Fruit fly (Drosophila melanogaster) whole organism, embryonic: ENCODE data around the gene yl.

ENCODE experiments used
- Asciz ChIP-seq: fragments of 200-800 bp; sonication (Bioruptor generic); optimal IDR thresholded peaks from 2 replicates; lab custom pipeline; 2017; ENCODE audit warnings: missing biosample characterization, mild to moderate bottlenecking, missing genetic modification characterization, missing genetic modification reagents
- Bgb ChIP-seq: fragments of 200-800 bp; sonication (Bioruptor generic); IDR thresholded peaks from 2 replicates; pipeline ENCODE4 v1.3.6; 2022; ENCODE audit warnings: missing biosample characterization, missing genetic modification characterization; ENCODE audit not compliant: partially characterized antibody
- CG10267 ChIP-seq: fragments of 200-800 bp; sonication (Bioruptor generic); optimal IDR thresholded peaks from 2 replicates; lab custom pipeline; 2018; ENCODE audit warnings: missing biosample characterization, mild to moderate bottlenecking, missing genetic modification characterization, moderate library complexity
- CG10654 ChIP-seq: fragments of 200-800 bp; sonication (Bioruptor generic); optimal IDR thresholded peaks from 2 replicates; lab custom pipeline; 2016; ENCODE audit warnings: missing biosample characterization, missing genetic modification characterization
- CG11504 ChIP-seq: fragments of 200-800 bp; sonication (Bioruptor generic); optimal IDR thresholded peaks from 3 replicates; lab custom pipeline; 2019; ENCODE audit warnings: missing biosample characterization, mild to moderate bottlenecking, missing genetic modification characterization, moderate library complexity
- CG11696 ChIP-seq: fragments of 200-800 bp; sonication (Bioruptor generic); IDR thresholded peaks from 2 replicates; pipeline ENCODE4 v1.3.6; 2022; ENCODE audit warnings: missing biosample characterization, missing genetic modification characterization
- CG13287 ChIP-seq: fragments of 200-800 bp; sonication (Bioruptor generic); IDR thresholded peaks from 2 replicates; pipeline ENCODE4 v1.3.6; 2022; ENCODE audit warnings: missing biosample characterization, missing genetic modification characterization; ENCODE audit not compliant: partially characterized antibody
- CG1602 ChIP-seq: fragments of 200-800 bp; sonication (Bioruptor generic); optimal IDR thresholded peaks from 3 replicates; lab custom pipeline; 2016; ENCODE audit warnings: missing biosample characterization, missing genetic modification characterization
- CG17361 ChIP-seq: fragments of 200-800 bp; sonication (Bioruptor generic); IDR thresholded peaks from 3 replicates; pipeline ENCODE4 v1.3.6; 2022; ENCODE audit warnings: missing biosample characterization, missing genetic modification characterization
- CG18262 ChIP-seq: fragments of 200-800 bp; optimal IDR thresholded peaks from 3 replicates; lab custom pipeline; 2019; ENCODE audit warnings: missing biosample characterization, mild to moderate bottlenecking, missing genetic modification characterization, moderate library complexity
- CG18619 ChIP-seq: fragments of 200-800 bp; sonication (Bioruptor generic); optimal IDR thresholded peaks from 3 replicates; lab custom pipeline; 2017; ENCODE audit warnings: missing biosample characterization, mild to moderate bottlenecking, missing genetic modification characterization
- CG2199 ChIP-seq: fragments of 200-800 bp; sonication (Bioruptor generic); IDR thresholded peaks from 3 replicates; pipeline ENCODE4 v1.3.6; 2022; ENCODE audit warnings: missing biosample characterization, missing genetic modification characterization
- CG2678 ChIP-seq: fragments of 200-800 bp; sonication (Bioruptor generic); optimal IDR thresholded peaks from 3 replicates; lab custom pipeline; 2019; ENCODE audit warnings: missing biosample characterization, mild to moderate bottlenecking, missing genetic modification characterization, moderate library complexity
- CG30403 ChIP-seq: fragments of 200-800 bp; sonication (Bioruptor generic); optimal IDR thresholded peaks from 3 replicates; lab custom pipeline; 2016; ENCODE audit warnings: missing biosample characterization, missing genetic modification characterization
- CG30431 ChIP-seq: fragments of 200-800 bp; sonication (Bioruptor generic); optimal IDR thresholded peaks from 2 replicates; lab custom pipeline; 2017; ENCODE audit warnings: missing biosample characterization, missing genetic modification characterization
- CG31441 ChIP-seq: fragments of 200-800 bp; sonication (Bioruptor generic); IDR thresholded peaks from 2 replicates; pipeline ENCODE4 v1.3.6; 2022; ENCODE audit warnings: missing biosample characterization, missing genetic modification characterization
- CG4854 ChIP-seq: fragments of 200-800 bp; sonication (Bioruptor generic); optimal IDR thresholded peaks from 2 replicates; lab custom pipeline; 2016; ENCODE audit warnings: missing biosample characterization, missing genetic modification characterization, inconsistent platforms
- CG7556 ChIP-seq: fragments of 200-800 bp; sonication (Bioruptor generic); optimal IDR thresholded peaks from 2 replicates; lab custom pipeline; 2017; ENCODE audit warnings: missing biosample characterization, mild to moderate bottlenecking, missing genetic modification characterization
- CG7963 ChIP-seq: fragments of 200-800 bp; sonication (Bioruptor generic); IDR thresholded peaks from 3 replicates; pipeline ENCODE4 v1.3.6; 2022; ENCODE audit warnings: missing biosample characterization, missing genetic modification characterization; ENCODE audit not compliant: partially characterized antibody
- CG8765 ChIP-seq: fragments of 200-800 bp; sonication (Bioruptor generic); IDR thresholded peaks from 2 replicates; pipeline ENCODE4 v1.3.6; 2022; ENCODE audit warnings: missing biosample characterization, missing genetic modification characterization
- CG9932 ChIP-seq: fragments of 200-800 bp; sonication (Bioruptor generic); IDR thresholded peaks from 2 replicates; pipeline ENCODE4 v1.3.6; 2022; ENCODE audit warnings: missing biosample characterization, missing genetic modification characterization
- Dek ChIP-seq: fragments of 200-800 bp; sonication (Bioruptor generic); optimal IDR thresholded peaks from 3 replicates; lab custom pipeline; 2019; ENCODE audit warnings: missing biosample characterization, mild to moderate bottlenecking, missing genetic modification characterization, moderate library complexity
- HLH4C ChIP-seq: fragments of 200-800 bp; sonication (Bioruptor generic); IDR thresholded peaks from 3 replicates; pipeline ENCODE4 v1.3.6; 2022; ENCODE audit warnings: missing biosample characterization, missing genetic modification characterization; ENCODE audit not compliant: partially characterized antibody
- Hsf ChIP-seq: fragments of 200-800 bp; sonication (Bioruptor generic); optimal IDR thresholded peaks from 3 replicates; lab custom pipeline; 2016; ENCODE audit warnings: missing biosample characterization, missing genetic modification characterization
- MESR4 ChIP-seq: fragments of 200-800 bp; sonication (Bioruptor generic); optimal IDR thresholded peaks from 2 replicates; lab custom pipeline; 2018; ENCODE audit warnings: missing biosample characterization, mild to moderate bottlenecking, missing genetic modification characterization, moderate library complexity
- Max ChIP-seq: fragments of 200-800 bp; sonication (Bioruptor generic); optimal IDR thresholded peaks from 2 replicates; lab custom pipeline; 2016; ENCODE audit warnings: missing biosample characterization, mild to moderate bottlenecking, missing genetic modification characterization
- Med ChIP-seq: fragments of 200-800 bp; sonication (Bioruptor generic); peaks from one replicate; lab custom pipeline; 2016; ENCODE audit warnings: missing biosample characterization, missing genetic modification characterization, mild to moderate bottlenecking, inconsistent platforms, moderate library complexity
- NC2α ChIP-seq: fragments of 200-800 bp; sonication (Bioruptor generic); optimal IDR thresholded peaks from 2 replicates; lab custom pipeline; 2016; ENCODE audit warnings: missing biosample characterization, missing genetic modification characterization
- Oli ChIP-seq: fragments of 200-800 bp; sonication (Bioruptor generic); optimal IDR thresholded peaks from 2 replicates; lab custom pipeline; 2018; ENCODE audit warnings: missing biosample characterization, mild to moderate bottlenecking, missing genetic modification characterization, moderate library complexity
- Opbp ChIP-seq: fragments of 200-800 bp; sonication (Bioruptor generic); IDR thresholded peaks from 3 replicates; pipeline ENCODE4 v1.3.6; 2022; ENCODE audit warnings: missing biosample characterization, missing genetic modification characterization; ENCODE audit not compliant: partially characterized antibody
- PHDP ChIP-seq: fragments of 200-800 bp; sonication (Bioruptor generic); optimal IDR thresholded peaks from 3 replicates; lab custom pipeline; 2018; ENCODE audit warnings: missing biosample characterization, mild to moderate bottlenecking, missing genetic modification characterization, moderate library complexity
- Sox102F ChIP-seq: fragments of 200-800 bp; sonication (Bioruptor generic); optimal IDR thresholded peaks from 2 replicates; lab custom pipeline; 2018; ENCODE audit warnings: missing biosample characterization, mild to moderate bottlenecking, missing genetic modification characterization, moderate library complexity
- Spps ChIP-seq: fragments of 200-800 bp; sonication (Bioruptor generic); optimal IDR thresholded peaks from 2 replicates; lab custom pipeline; 2018; ENCODE audit warnings: missing biosample characterization, mild to moderate bottlenecking, missing genetic modification characterization
- Usf ChIP-seq: fragments of 200-800 bp; sonication (Bioruptor generic); optimal IDR thresholded peaks from 2 replicates; lab custom pipeline; 2017; ENCODE audit warnings: missing genotype, missing biosample characterization, missing genetic modification characterization
- ato ChIP-seq: fragments of 200-800 bp; sonication (Bioruptor generic); IDR thresholded peaks from 2 replicates; pipeline ENCODE4 v1.3.6; 2022; ENCODE audit warnings: missing biosample characterization, missing genetic modification characterization; ENCODE audit not compliant: partially characterized antibody
- az2 ChIP-seq: fragments of 200-800 bp; sonication (Bioruptor generic); optimal IDR thresholded peaks from 3 replicates; lab custom pipeline; 2016; ENCODE audit warnings: missing biosample characterization, missing genetic modification characterization
- chinmo ChIP-seq: fragments of 200-800 bp; sonication (Bioruptor generic); IDR thresholded peaks from 4 replicates; pipeline ENCODE4 v1.3.6; 2022; ENCODE audit warnings: missing biosample characterization, missing genetic modification characterization; ENCODE audit not compliant: partially characterized antibody
- emc ChIP-seq: fragments of 200-800 bp; sonication (Bioruptor generic); optimal IDR thresholded peaks from 2 replicates; lab custom pipeline; 2016; ENCODE audit warnings: missing biosample characterization, missing genetic modification characterization
- esg ChIP-seq: fragments of 200-800 bp; sonication (Bioruptor generic); conservative IDR thresholded peaks from 2 replicates; pipeline ENCODE4 v1.3.6; 2022; ENCODE audit warnings: missing biosample characterization, missing genetic modification characterization
- grau ChIP-seq: fragments of 200-800 bp; optimal IDR thresholded peaks from 3 replicates; lab custom pipeline; 2019; ENCODE audit warnings: missing biosample characterization, mild to moderate bottlenecking, missing genetic modification characterization, moderate library complexity
- lab ChIP-seq: fragments of 200-800 bp; sonication (Bioruptor generic); optimal IDR thresholded peaks from 3 replicates; lab custom pipeline; 2017; ENCODE audit warnings: missing biosample characterization, missing genetic modification characterization, mild to moderate bottlenecking, moderate library complexity, missing genetic modification reagents
- pan ChIP-seq, 4 experiments: fragments of >200 bp in 3 of 4; fragments of 200-800 bp in 1 of 4; sonication (Bioruptor generic) in 1 of 4; optimal IDR thresholded peaks in 3 of 4; IDR thresholded peaks in 1 of 4; 2 replicates each; pipeline versions ENCODE4 v1.3.6 to Lab custom; 2017 to 2022; ENCODE audit warnings: missing biosample characterization in 2 of 4, missing genetic modification characterization in 2 of 4, mixed read lengths in 1 of 4
- row ChIP-seq: fragments of 200-800 bp; sonication (Bioruptor generic); IDR thresholded peaks from 3 replicates; pipeline ENCODE4 v1.3.6; 2022; ENCODE audit warnings: missing biosample characterization, missing genetic modification characterization
- sens ChIP-seq: fragments of 200-800 bp; sonication (Bioruptor generic); peaks from one replicate; lab custom pipeline; 2016; ENCODE audit warnings: missing biosample characterization, missing genetic modification characterization
- sqz ChIP-seq: fragments of 200-800 bp; sonication (Bioruptor generic); optimal IDR thresholded peaks from 3 replicates; lab custom pipeline; 2018; ENCODE audit warnings: missing biosample characterization, mild to moderate bottlenecking, missing genetic modification characterization
- tio ChIP-seq: fragments of 200-800 bp; sonication (Bioruptor generic); optimal IDR thresholded peaks from 2 replicates; lab custom pipeline; 2017; ENCODE audit warnings: missing biosample characterization, missing genetic modification characterization, inconsistent platforms
- zf30C ChIP-seq: fragments of 200-800 bp; sonication (Bioruptor generic); optimal IDR thresholded peaks from 3 replicates; lab custom pipeline; 2018; ENCODE audit warnings: missing biosample characterization, mild to moderate bottlenecking, missing genetic modification characterization

The yl gene

DNA sequence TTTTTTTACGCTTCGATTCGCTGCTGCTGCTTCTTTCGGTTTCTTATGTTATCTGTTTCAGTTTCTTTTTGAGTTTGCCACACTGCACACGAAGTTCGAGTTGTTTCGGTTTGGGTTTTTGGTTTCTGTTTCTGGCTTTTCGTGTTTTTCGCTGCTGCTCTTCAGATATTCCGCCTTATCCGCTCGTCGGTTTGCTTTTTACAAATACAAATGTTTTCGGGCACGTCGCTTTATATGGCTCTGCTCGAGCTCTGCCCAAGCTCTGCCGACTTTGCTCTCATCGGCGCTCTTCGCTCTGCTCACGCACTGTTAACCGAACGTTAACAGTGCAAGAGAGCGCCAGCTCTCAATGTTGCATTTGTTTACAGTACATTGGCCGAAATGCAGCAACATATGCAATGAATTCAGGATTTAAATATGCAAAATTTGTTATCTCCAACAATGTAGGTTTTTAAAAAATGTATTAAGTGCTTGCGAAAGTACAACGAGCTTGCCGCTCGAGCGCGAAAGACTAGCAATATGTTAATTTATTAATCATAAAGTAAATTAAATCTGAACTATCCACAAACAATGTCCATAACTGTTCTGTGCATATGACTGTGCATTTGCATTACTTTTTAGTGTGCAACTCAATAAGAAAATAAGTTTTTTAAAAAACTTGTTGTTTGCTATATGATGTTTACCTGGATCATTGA lies 18.4 kb downstream of the yl start (continued):
- TF ChIP-seq CG10654 (GFP tag; lab: Kevin White, UChicago) = no peak
- peak; percentile 79; the same call in 3 of the 4 replicates for TF ChIP-seq chinmo
- TF ChIP-seq Opbp = peak; percentile 45; the same call in 1 of the 3 replicates
- no peak for TF ChIP-seq Usf
- peak; percentile 9 for TF ChIP-seq CG2678
- TF ChIP-seq ato (GFP tag; lab: Robert Waterston, UW) = peak; percentile 9; the same call in 1 of the 2 replicates
- TF ChIP-seq NC2α (GFP tag; lab: Kevin White, UChicago) = peak; percentile 2
- TF ChIP-seq CG30431 = no peak
- TF ChIP-seq CG11696 (GFP tag; lab: Robert Waterston, UW) = no peak
- no peak for TF ChIP-seq pan (optimal IDR thresholded peaks at IDR 0.05; lab: Kevin White, UChicago)
- TF ChIP-seq pan (GFP tag; optimal IDR thresholded peaks at IDR 0.05 in 1 of 2, IDR thresholded peaks at IDR 0.05 in 1 of 2) = no peak
- TF ChIP-seq row (GFP tag; lab: Robert Waterston, UW) = 0 out of 3 replicates have a peak, but pooled peaks have one; percentile 13
- peak; percentile 2 for TF ChIP-seq zf30C (GFP tag; lab: Kevin White, UChicago)
- TF ChIP-seq CG7556 (GFP tag; lab: Kevin White, UChicago) = peak; percentile 3
- TF ChIP-seq Sox102F (GFP tag; lab: Kevin White, UChicago) = peak; percentile 11
- TF ChIP-seq Med = peak; percentile 81
- peak; percentile 12 for TF ChIP-seq grau (tag; lab: Kevin White, UChicago)
- TF ChIP-seq Oli (tag; lab: Kevin White, UChicago) = peak; percentile 25
- TF ChIP-seq Bgb (GFP tag; lab: Robert Waterston, UW) = peak; percentile 24; the same call in 1 of the 2 replicates
- no peak for TF ChIP-seq Spps (tag; lab: Kevin White, UChicago)
- TF ChIP-seq CG9932 (GFP tag; lab: Robert Waterston, UW) = no peak
- TF ChIP-seq CG10267 (tag; lab: Kevin White, UChicago) = no peak
- no peak for TF ChIP-seq CG4854 (GFP tag; lab: Kevin White, UChicago)
- TF ChIP-seq HLH4C (GFP tag; lab: Robert Waterston, UW) = no peak
- no peak for TF ChIP-seq esg
- peak; percentile 37 for TF ChIP-seq lab (GFP tag; lab: Kevin White, UChicago)
- peak; percentile 28 for TF ChIP-seq CG11504
- TF ChIP-seq CG13287 (GFP tag; lab: Robert Waterston, UW) = peak; percentile 46; the same call in 1 of the 2 replicates
- peak; percentile 1 for TF ChIP-seq PHDP (tag; lab: Kevin White, UChicago)
- no peak for TF ChIP-seq CG8765 (GFP tag; lab: Robert Waterston, UW)
- TF ChIP-seq tio (GFP tag; lab: Kevin White, UChicago) = peak; percentile 6
- no peak for TF ChIP-seq Asciz (GFP tag; lab: Kevin White, UChicago)
- no peak for TF ChIP-seq MESR4 (GFP tag; lab: Kevin White, UChicago)
- peak; percentile 39 for TF ChIP-seq sens
- no peak for TF ChIP-seq Hsf (GFP tag; lab: Kevin White, UChicago)
- TF ChIP-seq CG17361 (GFP tag; lab: Robert Waterston, UW) = peak; percentile 57; the same call in 2 of the 3 replicates
- peak; percentile 1 for TF ChIP-seq sqz (GFP tag; lab: Kevin White, UChicago)
- no peak for TF ChIP-seq CG1602 (GFP tag; lab: Kevin White, UChicago)
- TF ChIP-seq Max = no peak
- TF ChIP-seq CG31441 (GFP tag; lab: Robert Waterston, UW) = 0 out of 2 replicates have a peak, but pooled peaks have one; percentile 10
- peak; percentile 26 for TF ChIP-seq CG30403 (GFP tag; lab: Kevin White, UChicago)
- peak; percentile 1 for TF ChIP-seq CG18619 (GFP tag; lab: Kevin White, UChicago)
- no peak for TF ChIP-seq az2 (GFP tag; lab: Kevin White, UChicago)
- TF ChIP-seq emc = no peak
- no peak for TF ChIP-seq Dek (tag; lab: Kevin White, UChicago)
- peak; percentile 44 for TF ChIP-seq CG18262 (tag; lab: Kevin White, UChicago)
- TF ChIP-seq CG2199 (GFP tag; lab: Robert Waterston, UW) = peak; percentile 70; the same call in 2 of the 3 replicates
- no peak for TF ChIP-seq CG7963 (GFP tag; lab: Robert Waterston, UW)
